Fruit fly (Drosophila melanogaster) whole organism, embryonic: ENCODE data around the gene wuho.
A peak's percentile ranks its signal among the peaks of the same experiment; 100 is the strongest.

ENCODE experiments used
- Abd-B ChIP-seq: fragments of 200-800 bp; sonication (Bioruptor generic); optimal IDR thresholded peaks from 2 replicates; lab custom pipeline; 2018; ENCODE audit warnings: missing biosample characterization, mild to moderate bottlenecking, missing genetic modification characterization, moderate library complexity
- Adf1 ChIP-seq: fragments of 200-800 bp; sonication (Bioruptor generic); IDR thresholded peaks from 2 replicates; pipeline ENCODE4 v1.3.6; 2022; ENCODE audit warnings: missing biosample characterization, missing genetic modification characterization
- Bgb ChIP-seq: fragments of 200-800 bp; sonication (Bioruptor generic); IDR thresholded peaks from 2 replicates; pipeline ENCODE4 v1.3.6; 2022; ENCODE audit warnings: missing biosample characterization, missing genetic modification characterization; ENCODE audit not compliant: partially characterized antibody
- BtbVII ChIP-seq: fragments of 200-800 bp; sonication (Bioruptor generic); optimal IDR thresholded peaks from 3 replicates; lab custom pipeline; 2017; ENCODE audit warnings: missing biosample characterization, mild to moderate bottlenecking, missing genetic modification characterization
- Bteb2 ChIP-seq: fragments of 200-800 bp; sonication (Bioruptor generic); optimal IDR thresholded peaks from 2 replicates; lab custom pipeline; 2016; ENCODE audit warnings: missing biosample characterization, missing genetic modification characterization
- CG10462 ChIP-seq: fragments of 200-800 bp; sonication (Bioruptor generic); optimal IDR thresholded peaks from 2 replicates; lab custom pipeline; 2016; ENCODE audit warnings: missing biosample characterization, missing genetic modification characterization
- CG11696 ChIP-seq: fragments of 200-800 bp; sonication (Bioruptor generic); IDR thresholded peaks from 2 replicates; pipeline ENCODE4 v1.3.6; 2022; ENCODE audit warnings: missing biosample characterization, missing genetic modification characterization
- CG12744 ChIP-seq: fragments of 200-800 bp; sonication (Bioruptor generic); optimal IDR thresholded peaks from 2 replicates; lab custom pipeline; 2016; ENCODE audit warnings: missing biosample characterization, missing genetic modification characterization
- CG13424 ChIP-seq: fragments of 200-800 bp; sonication (Bioruptor generic); optimal IDR thresholded peaks from 2 replicates; lab custom pipeline; 2019; ENCODE audit warnings: missing biosample characterization, mild to moderate bottlenecking, missing genetic modification characterization, moderate library complexity
- CG14441 ChIP-seq: fragments of 200-800 bp; sonication (Bioruptor generic); IDR thresholded peaks from 2 replicates; pipeline ENCODE4 v1.3.6; 2022; ENCODE audit warnings: missing biosample characterization, missing genetic modification characterization
- CG16813 ChIP-seq: fragments of 200-800 bp; sonication (Bioruptor generic); IDR thresholded peaks from 3 replicates; pipeline ENCODE4 v1.3.6; 2022; ENCODE audit warnings: missing biosample characterization, missing genetic modification characterization; ENCODE audit not compliant: partially characterized antibody
- CG1792 ChIP-seq: fragments of 200-800 bp; sonication (Bioruptor generic); optimal IDR thresholded peaks from 2 replicates; lab custom pipeline; 2016; ENCODE audit warnings: missing biosample characterization, missing genetic modification characterization
- CG2678 ChIP-seq: fragments of 200-800 bp; sonication (Bioruptor generic); optimal IDR thresholded peaks from 3 replicates; lab custom pipeline; 2019; ENCODE audit warnings: missing biosample characterization, mild to moderate bottlenecking, missing genetic modification characterization, moderate library complexity
- CG31441 ChIP-seq: fragments of 200-800 bp; sonication (Bioruptor generic); IDR thresholded peaks from 2 replicates; pipeline ENCODE4 v1.3.6; 2022; ENCODE audit warnings: missing biosample characterization, missing genetic modification characterization
- CG33213 ChIP-seq: fragments of 200-800 bp; sonication (Bioruptor generic); optimal IDR thresholded peaks from 3 replicates; lab custom pipeline; 2016; ENCODE audit warnings: missing biosample characterization, missing genetic modification characterization
- CG4707 ChIP-seq: fragments of 200-800 bp; sonication (Bioruptor generic); optimal IDR thresholded peaks from 2 replicates; lab custom pipeline; 2018; ENCODE audit warnings: missing biosample characterization, mild to moderate bottlenecking, missing genetic modification characterization, moderate library complexity
- CG6254 ChIP-seq: fragments of 200-800 bp; sonication (Bioruptor generic); optimal IDR thresholded peaks from 3 replicates; lab custom pipeline; 2017; ENCODE audit warnings: mild to moderate bottlenecking, missing biosample characterization, missing genetic modification reagents, missing genetic modification characterization
- CG6813 ChIP-seq: fragments of 200-800 bp; sonication (Bioruptor generic); optimal IDR thresholded peaks from 2 replicates; lab custom pipeline; 2017; ENCODE audit warnings: missing biosample characterization, missing genetic modification characterization, mild to moderate bottlenecking, moderate library complexity, missing genetic modification reagents
- CG7271 ChIP-seq: fragments of 200-800 bp; sonication (Bioruptor generic); optimal IDR thresholded peaks from 2 replicates; lab custom pipeline; 2018; ENCODE audit warnings: missing biosample characterization, mild to moderate bottlenecking, missing genetic modification characterization, moderate library complexity
- CHES-1-like ChIP-seq: fragments of 200-800 bp; sonication (Bioruptor generic); optimal IDR thresholded peaks from 2 replicates; lab custom pipeline; 2016; ENCODE audit warnings: missing biosample characterization, missing genetic modification characterization
- CoRest ChIP-seq: fragments of 200-800 bp; sonication (Bioruptor generic); optimal IDR thresholded peaks from 3 replicates; lab custom pipeline; 2018; ENCODE audit warnings: missing biosample characterization, mild to moderate bottlenecking, missing genetic modification characterization, moderate library complexity
- D19A ChIP-seq: fragments of 200-800 bp; optimal IDR thresholded peaks from 3 replicates; lab custom pipeline; 2019; ENCODE audit warnings: missing biosample characterization, mild to moderate bottlenecking, missing genetic modification characterization, moderate library complexity
- HmgZ ChIP-seq: fragments of 200-800 bp; sonication (Bioruptor generic); optimal IDR thresholded peaks from 2 replicates; lab custom pipeline; 2018; ENCODE audit warnings: missing biosample characterization, mild to moderate bottlenecking, missing genetic modification characterization
- Jarid2 ChIP-seq: fragments of 200-800 bp; sonication (Bioruptor generic); optimal IDR thresholded peaks from 3 replicates; lab custom pipeline; 2017; ENCODE audit warnings: mild to moderate bottlenecking, missing biosample characterization, missing genetic modification reagents, missing genetic modification characterization
- MTF-1 ChIP-seq: fragments of 200-800 bp; sonication (Bioruptor generic); optimal IDR thresholded peaks from 2 replicates; lab custom pipeline; 2018; ENCODE audit warnings: missing biosample characterization, mild to moderate bottlenecking, missing genetic modification characterization, borderline replicate concordance
- Mes4 ChIP-seq: fragments of 200-800 bp; sonication (Bioruptor generic); optimal IDR thresholded peaks from 2 replicates; lab custom pipeline; 2016; ENCODE audit warnings: missing biosample characterization, missing genetic modification characterization
- NK7.1 ChIP-seq: fragments of 200-800 bp; sonication (Bioruptor generic); optimal IDR thresholded peaks from 3 replicates; lab custom pipeline; 2016; ENCODE audit warnings: missing biosample characterization, missing genetic modification characterization
- Neu2 ChIP-seq: fragments of 200-800 bp; sonication (Bioruptor generic); optimal IDR thresholded peaks from 3 replicates; lab custom pipeline; 2016; ENCODE audit warnings: missing biosample characterization, missing genetic modification characterization, borderline replicate concordance
- Rx ChIP-seq: fragments of 200-800 bp; sonication (Bioruptor generic); IDR thresholded peaks from 2 replicates; pipeline ENCODE4 v1.3.6; 2022; ENCODE audit warnings: missing biosample characterization, missing genetic modification characterization
- Sry-β ChIP-seq: fragments of 200-800 bp; sonication (Bioruptor generic); optimal IDR thresholded peaks from 2 replicates; lab custom pipeline; 2018; ENCODE audit warnings: missing biosample characterization, mild to moderate bottlenecking, missing genetic modification characterization, moderate library complexity
- bcd ChIP-seq: fragments of 200-800 bp; sonication (Bioruptor generic); optimal IDR thresholded peaks from 2 replicates; lab custom pipeline; 2017; ENCODE audit warnings: missing biosample characterization, mild to moderate bottlenecking, missing genetic modification characterization
- cato ChIP-seq: fragments of 200-800 bp; sonication (Bioruptor generic); optimal IDR thresholded peaks from 2 replicates; lab custom pipeline; 2016; ENCODE audit warnings: missing biosample characterization, missing genetic modification characterization, borderline replicate concordance
- cg ChIP-seq: fragments of 200-800 bp; sonication (Bioruptor generic); optimal IDR thresholded peaks from 3 replicates; lab custom pipeline; 2019; ENCODE audit warnings: missing biosample characterization, mild to moderate bottlenecking, missing genetic modification characterization, moderate library complexity
- crol ChIP-seq: fragments of 200-800 bp; sonication (Bioruptor generic); IDR thresholded peaks from 2 replicates; pipeline ENCODE4 v1.3.6; 2022; ENCODE audit warnings: missing biosample characterization, missing genetic modification characterization
- dpn ChIP-seq, 2 experiments: fragments of 200-800 bp; sonication (Bioruptor generic); optimal IDR thresholded peaks; 3 replicates each; lab custom pipeline; 2016; ENCODE audit warnings: missing biosample characterization in 2 of 2, missing genetic modification characterization in 2 of 2
- fru ChIP-seq: fragments of >200 bp; optimal IDR thresholded peaks from 2 replicates; lab custom pipeline; 2017
- gcm ChIP-seq: fragments of 200-800 bp; sonication (Bioruptor generic); optimal IDR thresholded peaks from 2 replicates; lab custom pipeline; 2019; ENCODE audit warnings: missing biosample characterization, mild to moderate bottlenecking, missing genetic modification characterization, moderate library complexity
- gt ChIP-seq: fragments of 200-800 bp; sonication (Bioruptor generic); IDR thresholded peaks from 2 replicates; pipeline ENCODE4 v1.3.6; 2022; ENCODE audit warnings: missing biosample characterization, missing genetic modification characterization
- ham ChIP-seq: fragments of 200-800 bp; sonication (Bioruptor generic); IDR thresholded peaks from 2 replicates; pipeline ENCODE4 v1.3.6; 2022; ENCODE audit warnings: missing biosample characterization, missing genetic modification characterization
- hbn ChIP-seq: fragments of 200-800 bp; sonication (Bioruptor generic); IDR thresholded peaks from 2 replicates; pipeline ENCODE4 v1.3.6; 2022; ENCODE audit warnings: missing biosample characterization, missing genetic modification characterization; ENCODE audit not compliant: partially characterized antibody
- kay ChIP-seq: fragments of 200-800 bp; sonication (Bioruptor generic); optimal IDR thresholded peaks from 2 replicates; lab custom pipeline; 2016; ENCODE audit warnings: missing biosample characterization, missing genetic modification characterization
- lov ChIP-seq, 2 experiments: fragments of 200-800 bp in 1 of 2; fragments of >200 bp in 1 of 2; sonication (Bioruptor generic) in 1 of 2; IDR thresholded peaks in 1 of 2; optimal IDR thresholded peaks in 1 of 2; 2 replicates in 1 of 2; 3 replicates in 1 of 2; pipeline versions ENCODE4 v1.3.6 to Lab custom; 2017 to 2022; ENCODE audit warnings: missing biosample characterization in 1 of 2, missing genetic modification characterization in 1 of 2
- salm ChIP-seq: fragments of 200-800 bp; sonication (Bioruptor generic); optimal IDR thresholded peaks from 2 replicates; lab custom pipeline; 2018; ENCODE audit warnings: missing biosample characterization, mild to moderate bottlenecking, missing genetic modification characterization
- sens ChIP-seq: fragments of 200-800 bp; sonication (Bioruptor generic); peaks from one replicate; lab custom pipeline; 2016; ENCODE audit warnings: missing biosample characterization, missing genetic modification characterization
- sisA ChIP-seq: fragments of 200-800 bp; sonication (Bioruptor generic); IDR thresholded peaks from 2 replicates; pipeline ENCODE4 v1.3.6; 2022; ENCODE audit warnings: missing biosample characterization, missing genetic modification characterization
- sna ChIP-seq: fragments of 200-800 bp; sonication (Bioruptor generic); IDR thresholded peaks from 2 replicates; pipeline ENCODE4 v1.3.6; 2022; ENCODE audit warnings: missing biosample characterization, missing genetic modification characterization; ENCODE audit not compliant: partially characterized antibody
- usp ChIP-seq: fragments of >200 bp; optimal IDR thresholded peaks from 2 replicates; lab custom pipeline; 2017; ENCODE audit warnings: missing biosample characterization, missing genetic modification characterization
- vfl ChIP-seq: fragments of 200-800 bp; sonication (Bioruptor generic); optimal IDR thresholded peaks from 2 replicates; lab custom pipeline; 2016; ENCODE audit warnings: missing biosample characterization, missing genetic modification characterization
- vnd ChIP-seq: fragments of 200-800 bp; sonication (Bioruptor generic); IDR thresholded peaks from 3 replicates; pipeline ENCODE4 v1.3.6; 2022; ENCODE audit warnings: missing biosample characterization, missing genetic modification characterization; ENCODE audit not compliant: partially characterized antibody
- wek ChIP-seq: fragments of 200-800 bp; sonication (Bioruptor generic); optimal IDR thresholded peaks from 3 replicates; lab custom pipeline; 2018; ENCODE audit warnings: missing biosample characterization, mild to moderate bottlenecking, missing genetic modification characterization, moderate library complexity

The wuho gene

dm6 chrX:6253701-6254100 is 34.2 kb upstream of the wuho start (continued):
- TF ChIP-seq CG6254 = no peak
- no peak for TF ChIP-seq CG10462 (GFP tag; lab: Kevin White, UChicago)
- no peak for TF ChIP-seq CG14441 (GFP tag; lab: Robert Waterston, UW)
- no peak for TF ChIP-seq HmgZ (tag; lab: Kevin White, UChicago)
- no peak for TF ChIP-seq kay (GFP tag; lab: Kevin White, UChicago)
- TF ChIP-seq CG4707 (GFP tag; lab: Kevin White, UChicago) = no peak
- TF ChIP-seq sna (GFP tag; lab: Robert Waterston, UW) = no peak
- TF ChIP-seq hbn = no peak
- TF ChIP-seq CG33213 (GFP tag; lab: Kevin White, UChicago) = no peak
- no peak for TF ChIP-seq CG12744 (GFP tag; lab: Kevin White, UChicago)
- no peak for TF ChIP-seq Bgb (GFP tag; lab: Robert Waterston, UW)
- no peak for TF ChIP-seq CG7271 (tag; lab: Kevin White, UChicago)
- no peak for TF ChIP-seq vnd (GFP tag; lab: Robert Waterston, UW)
- no peak for TF ChIP-seq sisA (GFP tag; lab: Robert Waterston, UW)
- peak; percentile 8 for TF ChIP-seq CG6813 (GFP tag; lab: Kevin White, UChicago)
- peak; percentile 20 for TF ChIP-seq CG2678
- no peak for TF ChIP-seq MTF-1 (GFP tag; lab: Kevin White, UChicago)
- no peak for TF ChIP-seq ham (GFP tag; lab: Robert Waterston, UW)
- TF ChIP-seq lov (optimal IDR thresholded peaks at IDR 0.05; lab: Kevin White, UChicago) = no peak
- TF ChIP-seq lov (GFP tag; IDR thresholded peaks at IDR 0.05; lab: Robert Waterston, UW) = no peak
- TF ChIP-seq CHES-1-like (GFP tag; lab: Kevin White, UChicago) = no peak
- no peak for TF ChIP-seq Rx (GFP tag; lab: Robert Waterston, UW)
- TF ChIP-seq gcm (GFP tag; lab: Kevin White, UChicago) = no peak
- TF ChIP-seq NK7.1 (GFP tag; lab: Kevin White, UChicago) = no peak
- TF ChIP-seq wek (GFP tag; lab: Kevin White, UChicago) = no peak
- no peak for TF ChIP-seq Sry-β (GFP tag; lab: Kevin White, UChicago)
- TF ChIP-seq Mes4 = no peak
- TF ChIP-seq CoRest (tag; lab: Kevin White, UChicago) = no peak
- no peak for TF ChIP-seq CG1792
- peak; percentile 27 for TF ChIP-seq salm
- no peak for TF ChIP-seq D19A
- 0 out of 2 replicates have a peak, but pooled peaks have one; percentile 49 for TF ChIP-seq CG11696
- no peak for TF ChIP-seq Bteb2 (GFP tag; lab: Kevin White, UChicago)

DNA sequence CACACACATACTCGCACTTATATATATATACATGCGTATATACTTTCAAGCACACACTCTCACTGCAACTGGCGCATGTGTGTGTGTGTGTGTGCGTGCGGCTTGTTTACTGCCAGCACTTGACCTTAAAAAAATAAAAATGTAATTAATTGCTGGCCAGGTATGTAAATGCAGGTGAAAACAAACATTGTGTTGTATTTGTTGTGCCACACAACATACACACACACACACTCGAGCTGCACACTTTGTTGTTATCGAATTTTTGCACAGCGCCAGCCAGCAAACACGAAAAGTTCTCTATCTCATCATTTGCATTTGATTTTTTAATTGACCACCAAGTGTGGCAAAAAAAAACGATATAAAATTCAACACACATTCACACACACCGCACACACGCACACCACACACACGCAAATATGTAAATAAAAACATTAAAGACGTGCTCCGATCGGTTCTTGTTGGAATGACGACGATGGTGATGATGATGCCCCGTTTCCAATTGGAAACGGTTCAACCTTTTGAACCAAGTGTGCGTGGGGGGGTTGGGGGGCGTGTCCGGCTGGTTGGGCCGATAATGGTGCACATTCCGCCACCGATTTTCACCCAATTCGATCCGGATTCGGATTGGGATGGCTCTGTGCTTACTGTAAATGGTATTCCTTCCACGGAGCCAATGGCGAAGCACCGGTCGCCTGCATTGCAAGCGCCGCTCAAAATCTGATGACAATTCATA is 33.1 kb upstream of the wuho start:
- TF ChIP-seq BtbVII = no peak
- TF ChIP-seq CG13424 (tag; lab: Kevin White, UChicago) = no peak
- no peak for TF ChIP-seq CG16813
- peak; percentile 37 for TF ChIP-seq sens (GFP tag; lab: Kevin White, UChicago)
- TF ChIP-seq gt (GFP tag; lab: Robert Waterston, UW) = no peak
- no peak for TF ChIP-seq dpn (GFP tag; optimal IDR thresholded peaks at IDR 0.05; lab: Kevin White, UChicago)
- TF ChIP-seq cato (GFP tag; lab: Kevin White, UChicago) = no peak
- peak; percentile 77 for TF ChIP-seq cg (GFP tag; lab: Kevin White, UChicago)
- TF ChIP-seq usp (GFP tag; lab: Kevin White, UChicago) = no peak
- no peak for TF ChIP-seq vfl (GFP tag; lab: Kevin White, UChicago)
- TF ChIP-seq fru (lab: Kevin White, UChicago) = no peak
- no peak for TF ChIP-seq Neu2 (GFP tag; lab: Kevin White, UChicago)
- TF ChIP-seq Abd-B (GFP tag; lab: Kevin White, UChicago) = no peak
- peak; percentile 67 for TF ChIP-seq crol (GFP tag; lab: Robert Waterston, UW)
- TF ChIP-seq sna (GFP tag; lab: Robert Waterston, UW) = no peak
- no peak for TF ChIP-seq Adf1 (GFP tag; lab: Robert Waterston, UW)
- no peak for TF ChIP-seq CG31441 (GFP tag; lab: Robert Waterston, UW)
- no peak for TF ChIP-seq bcd
- TF ChIP-seq Jarid2 (GFP tag; lab: Kevin White, UChicago) = peak; percentile 4
